Fruit fly (Drosophila melanogaster) ovary, adult (tissue): ENCODE measurements around the gene Mpcp2.

Experiments used
- CG17801 ChIP-seq: fragments of 200-800 bp; optimal IDR thresholded peaks from 2 replicates; lab custom pipeline; 2019; ENCODE audit warnings: missing biosample characterization, mild to moderate bottlenecking, missing genetic modification characterization, moderate library complexity; ENCODE audit not compliant: partially characterized antibody

The Mpcp2 gene

dm6 chr3L:14582736-14583135 is 45.3 kb downstream of the Mpcp2 start:
- no peak for TF ChIP-seq CG17801

- no peak for TF ChIP-seq CG17801
Observed at dm6 chr3L:14583803-14584202, 46.4 kb downstream of the Mpcp2 start.
